Fruit fly (Drosophila melanogaster) whole organism, embryonic: ENCODE data around the gene unc-119.

Experiments
- Adf1 ChIP-seq: fragments of 200-800 bp; sonication (Bioruptor generic); IDR thresholded peaks from 2 replicates; pipeline ENCODE4 v1.3.6; 2022; ENCODE audit warnings: missing biosample characterization, missing genetic modification characterization
- B-H1 ChIP-seq: fragments of 200-800 bp; sonication (Bioruptor generic); IDR thresholded peaks from 3 replicates; pipeline ENCODE4 v1.3.6; 2022; ENCODE audit warnings: missing biosample characterization, missing genetic modification characterization
- CG10209 ChIP-seq: fragments of 200-800 bp; sonication (Bioruptor generic); optimal IDR thresholded peaks from 3 replicates; lab custom pipeline; 2017; ENCODE audit warnings: missing biosample characterization, mild to moderate bottlenecking, missing genetic modification characterization, missing genetic modification reagents
- CG1024 ChIP-seq: fragments of 200-800 bp; sonication (Bioruptor generic); IDR thresholded peaks from 2 replicates; pipeline ENCODE4 v1.3.6; 2022; ENCODE audit warnings: missing biosample characterization, missing genetic modification characterization
- CG10267 ChIP-seq: fragments of 200-800 bp; sonication (Bioruptor generic); optimal IDR thresholded peaks from 2 replicates; lab custom pipeline; 2018; ENCODE audit warnings: missing biosample characterization, mild to moderate bottlenecking, missing genetic modification characterization, moderate library complexity
- CG10959 ChIP-seq: fragments of 200-800 bp; sonication (Bioruptor generic); IDR thresholded peaks from 2 replicates; pipeline ENCODE4 v1.3.6; 2022; ENCODE audit warnings: missing biosample characterization, missing genetic modification characterization
- CG12155 ChIP-seq: fragments of 200-800 bp; sonication (Bioruptor generic); optimal IDR thresholded peaks from 3 replicates; lab custom pipeline; 2016; ENCODE audit warnings: missing biosample characterization, missing genetic modification characterization
- CG12391 ChIP-seq: fragments of 200-800 bp; sonication (Bioruptor generic); optimal IDR thresholded peaks from 3 replicates; lab custom pipeline; 2018; ENCODE audit warnings: missing biosample characterization, mild to moderate bottlenecking, missing genetic modification characterization, moderate library complexity
- CG12659 ChIP-seq: fragments of 200-800 bp; sonication (Bioruptor generic); optimal IDR thresholded peaks from 3 replicates; lab custom pipeline; 2017; ENCODE audit warnings: mild to moderate bottlenecking, missing biosample characterization, missing genetic modification reagents, missing genetic modification characterization
- CG13775 ChIP-seq: fragments of 200-800 bp; sonication (Bioruptor generic); optimal IDR thresholded peaks from 3 replicates; lab custom pipeline; 2017; ENCODE audit warnings: missing biosample characterization, mild to moderate bottlenecking, missing genetic modification characterization
- CG15073 ChIP-seq: fragments of 200-800 bp; sonication (Bioruptor generic); optimal IDR thresholded peaks from 2 replicates; lab custom pipeline; 2016; ENCODE audit warnings: missing biosample characterization, missing genetic modification characterization
- CG1602 ChIP-seq: fragments of 200-800 bp; sonication (Bioruptor generic); optimal IDR thresholded peaks from 3 replicates; lab custom pipeline; 2016; ENCODE audit warnings: missing biosample characterization, missing genetic modification characterization
- CG2120 ChIP-seq: fragments of 200-800 bp; sonication (Bioruptor generic); optimal IDR thresholded peaks from 3 replicates; lab custom pipeline; 2016; ENCODE audit warnings: missing biosample characterization, missing genetic modification characterization
- CG32772 ChIP-seq: fragments of 200-800 bp; sonication (Bioruptor generic); IDR thresholded peaks from 2 replicates; pipeline ENCODE4 v1.3.6; 2022; ENCODE audit warnings: missing biosample characterization, missing genetic modification characterization
- CG43689 ChIP-seq: fragments of 200-800 bp; sonication (Bioruptor generic); IDR thresholded peaks from 2 replicates; pipeline ENCODE4 v1.3.6; 2022; ENCODE audit warnings: missing biosample characterization, missing genetic modification characterization
- CG6175 ChIP-seq: fragments of 200-800 bp; sonication (Bioruptor generic); IDR thresholded peaks from 3 replicates; pipeline ENCODE4 v1.3.6; 2022; ENCODE audit warnings: missing biosample characterization, missing genetic modification characterization
- CG9932 ChIP-seq: fragments of 200-800 bp; sonication (Bioruptor generic); IDR thresholded peaks from 2 replicates; pipeline ENCODE4 v1.3.6; 2022; ENCODE audit warnings: missing biosample characterization, missing genetic modification characterization
- D ChIP-seq, 2 experiments: fragments of 200-800 bp in 1 of 2; fragments of >200 bp in 1 of 2; sonication (Bioruptor generic) in 1 of 2; optimal IDR thresholded peaks; 2 replicates in 1 of 2; 3 replicates in 1 of 2; lab custom pipeline; 2017; ENCODE audit warnings: mild to moderate bottlenecking in 1 of 2, missing biosample characterization in 1 of 2, missing genetic modification characterization in 1 of 2, missing genetic modification reagents in 1 of 2
- Gsc ChIP-seq: fragments of 200-800 bp; sonication (Bioruptor generic); IDR thresholded peaks from 2 replicates; pipeline ENCODE4 v1.3.6; 2022; ENCODE audit warnings: missing biosample characterization, missing genetic modification characterization
- HLH3B ChIP-seq: fragments of 200-800 bp; sonication (Bioruptor generic); IDR thresholded peaks from 2 replicates; pipeline ENCODE4 v1.3.6; 2022; ENCODE audit warnings: missing biosample characterization, missing genetic modification characterization
- Hr3 ChIP-seq: fragments of 200-800 bp; sonication (Bioruptor generic); optimal IDR thresholded peaks from 3 replicates; lab custom pipeline; 2016; ENCODE audit warnings: missing biosample characterization, missing genetic modification characterization
- Lim3 ChIP-seq: fragments of 200-800 bp; sonication (Bioruptor generic); IDR thresholded peaks from 2 replicates; pipeline ENCODE4 v1.3.6; 2022; ENCODE audit warnings: missing biosample characterization, missing genetic modification characterization
- Neu2 ChIP-seq: fragments of 200-800 bp; sonication (Bioruptor generic); optimal IDR thresholded peaks from 3 replicates; lab custom pipeline; 2016; ENCODE audit warnings: missing biosample characterization, missing genetic modification characterization, borderline replicate concordance
- Pdp1 ChIP-seq, 2 experiments: fragments of 200-800 bp; sonication (Bioruptor generic); optimal IDR thresholded peaks; 3 replicates each; lab custom pipeline; 2016; ENCODE audit warnings: missing biosample characterization in 2 of 2, missing genetic modification characterization in 2 of 2, mild to moderate bottlenecking in 1 of 2, moderate library complexity in 1 of 2
- Rx ChIP-seq: fragments of 200-800 bp; sonication (Bioruptor generic); IDR thresholded peaks from 2 replicates; pipeline ENCODE4 v1.3.6; 2022; ENCODE audit warnings: missing biosample characterization, missing genetic modification characterization
- ab ChIP-seq: fragments of 200-800 bp; sonication (Bioruptor generic); optimal IDR thresholded peaks from 2 replicates; lab custom pipeline; 2016; ENCODE audit warnings: missing biosample characterization, missing genetic modification characterization
- chinmo ChIP-seq: fragments of 200-800 bp; sonication (Bioruptor generic); IDR thresholded peaks from 4 replicates; pipeline ENCODE4 v1.3.6; 2022; ENCODE audit warnings: missing biosample characterization, missing genetic modification characterization; ENCODE audit not compliant: partially characterized antibody
- dmrt11E ChIP-seq: fragments of 200-800 bp; sonication (Bioruptor generic); optimal IDR thresholded peaks from 3 replicates; lab custom pipeline; 2018; ENCODE audit warnings: missing biosample characterization, mild to moderate bottlenecking, missing genetic modification characterization, moderate library complexity
- dysf ChIP-seq: fragments of 200-800 bp; sonication (Bioruptor generic); IDR thresholded peaks from 3 replicates; pipeline ENCODE4 v1.3.6; 2022; ENCODE audit warnings: missing biosample characterization, missing genetic modification characterization
- eyg ChIP-seq: fragments of 200-800 bp; sonication (Bioruptor generic); optimal IDR thresholded peaks from 3 replicates; lab custom pipeline; 2016; ENCODE audit warnings: missing biosample characterization, missing genetic modification characterization
- fd3F ChIP-seq: fragments of 200-800 bp; sonication (Bioruptor generic); optimal IDR thresholded peaks from 2 replicates; lab custom pipeline; 2018; ENCODE audit warnings: missing biosample characterization, mild to moderate bottlenecking, missing genetic modification characterization, moderate library complexity
- gce ChIP-seq: fragments of 200-800 bp; sonication (Bioruptor generic); IDR thresholded peaks from 3 replicates; pipeline ENCODE4 v1.3.6; 2022; ENCODE audit warnings: missing biosample characterization, missing genetic modification characterization
- grn ChIP-seq: fragments of 200-800 bp; sonication (Bioruptor generic); optimal IDR thresholded peaks from 3 replicates; lab custom pipeline; 2017; ENCODE audit warnings: missing biosample characterization, missing genetic modification characterization
- knrl ChIP-seq: fragments of 200-800 bp; sonication (Bioruptor generic); IDR thresholded peaks from 3 replicates; pipeline ENCODE4 v1.3.6; 2022; ENCODE audit warnings: missing biosample characterization, missing genetic modification characterization; ENCODE audit not compliant: partially characterized antibody
- pho ChIP-seq: fragments of 200-800 bp; sonication (Bioruptor generic); optimal IDR thresholded peaks from 2 replicates; lab custom pipeline; 2016; ENCODE audit warnings: missing biosample characterization, missing genetic modification characterization
- rib ChIP-seq: fragments of 200-800 bp; sonication (Bioruptor generic); IDR thresholded peaks from 2 replicates; pipeline ENCODE4 v1.3.6; 2022; ENCODE audit warnings: missing biosample characterization, missing genetic modification characterization
- row ChIP-seq: fragments of 200-800 bp; sonication (Bioruptor generic); IDR thresholded peaks from 3 replicates; pipeline ENCODE4 v1.3.6; 2022; ENCODE audit warnings: missing biosample characterization, missing genetic modification characterization
- run ChIP-seq: fragments of 200-800 bp; sonication (Bioruptor generic); optimal IDR thresholded peaks from 3 replicates; lab custom pipeline; 2018; ENCODE audit warnings: missing biosample characterization, mild to moderate bottlenecking, missing genetic modification characterization
- sc ChIP-seq, 3 experiments: fragments of >200 bp in 2 of 3; fragments of 200-800 bp in 1 of 3; sonication (Bioruptor generic) in 1 of 3; optimal IDR thresholded peaks; 2 replicates in 2 of 3; 3 replicates in 1 of 3; lab custom pipeline; 2017; ENCODE audit warnings: mild to moderate bottlenecking in 1 of 3, missing biosample characterization in 1 of 3, missing genetic modification characterization in 1 of 3, missing genetic modification reagents in 1 of 3
- seq ChIP-seq: fragments of 200-800 bp; sonication (Bioruptor generic); IDR thresholded peaks from 2 replicates; pipeline ENCODE4 v1.3.6; 2022; ENCODE audit warnings: missing biosample characterization, missing genetic modification characterization
- sima ChIP-seq: fragments of 200-800 bp; sonication (Bioruptor generic); optimal IDR thresholded peaks from 2 replicates; lab custom pipeline; 2016; ENCODE audit warnings: missing biosample characterization, missing genetic modification characterization
- slbo ChIP-seq: fragments of 200-800 bp; sonication (Bioruptor generic); IDR thresholded peaks from 2 replicates; pipeline ENCODE4 v1.3.6; 2022; ENCODE audit warnings: missing biosample characterization, missing genetic modification characterization
- stc ChIP-seq: fragments of 200-800 bp; sonication (Bioruptor generic); IDR thresholded peaks from 2 replicates; pipeline ENCODE4 v1.3.6; 2022; ENCODE audit warnings: missing biosample characterization, missing genetic modification characterization
- sug ChIP-seq: fragments of 200-800 bp; optimal IDR thresholded peaks from 2 replicates; lab custom pipeline; 2019; ENCODE audit warnings: missing biosample characterization, mild to moderate bottlenecking, missing genetic modification characterization, moderate library complexity
- tgo ChIP-seq: fragments of 200-800 bp; sonication (Bioruptor generic); IDR thresholded peaks from 3 replicates; pipeline ENCODE4 v1.3.6; 2022; ENCODE audit warnings: missing biosample characterization, missing genetic modification characterization
- unc-4 ChIP-seq: fragments of 200-800 bp; sonication (Bioruptor generic); IDR thresholded peaks from 2 replicates; pipeline ENCODE4 v1.3.6; 2022; ENCODE audit warnings: missing biosample characterization, missing genetic modification characterization; ENCODE audit not compliant: partially characterized antibody
- zf30C ChIP-seq: fragments of 200-800 bp; sonication (Bioruptor generic); optimal IDR thresholded peaks from 3 replicates; lab custom pipeline; 2018; ENCODE audit warnings: missing biosample characterization, mild to moderate bottlenecking, missing genetic modification characterization

The unc-119 gene

DNA sequence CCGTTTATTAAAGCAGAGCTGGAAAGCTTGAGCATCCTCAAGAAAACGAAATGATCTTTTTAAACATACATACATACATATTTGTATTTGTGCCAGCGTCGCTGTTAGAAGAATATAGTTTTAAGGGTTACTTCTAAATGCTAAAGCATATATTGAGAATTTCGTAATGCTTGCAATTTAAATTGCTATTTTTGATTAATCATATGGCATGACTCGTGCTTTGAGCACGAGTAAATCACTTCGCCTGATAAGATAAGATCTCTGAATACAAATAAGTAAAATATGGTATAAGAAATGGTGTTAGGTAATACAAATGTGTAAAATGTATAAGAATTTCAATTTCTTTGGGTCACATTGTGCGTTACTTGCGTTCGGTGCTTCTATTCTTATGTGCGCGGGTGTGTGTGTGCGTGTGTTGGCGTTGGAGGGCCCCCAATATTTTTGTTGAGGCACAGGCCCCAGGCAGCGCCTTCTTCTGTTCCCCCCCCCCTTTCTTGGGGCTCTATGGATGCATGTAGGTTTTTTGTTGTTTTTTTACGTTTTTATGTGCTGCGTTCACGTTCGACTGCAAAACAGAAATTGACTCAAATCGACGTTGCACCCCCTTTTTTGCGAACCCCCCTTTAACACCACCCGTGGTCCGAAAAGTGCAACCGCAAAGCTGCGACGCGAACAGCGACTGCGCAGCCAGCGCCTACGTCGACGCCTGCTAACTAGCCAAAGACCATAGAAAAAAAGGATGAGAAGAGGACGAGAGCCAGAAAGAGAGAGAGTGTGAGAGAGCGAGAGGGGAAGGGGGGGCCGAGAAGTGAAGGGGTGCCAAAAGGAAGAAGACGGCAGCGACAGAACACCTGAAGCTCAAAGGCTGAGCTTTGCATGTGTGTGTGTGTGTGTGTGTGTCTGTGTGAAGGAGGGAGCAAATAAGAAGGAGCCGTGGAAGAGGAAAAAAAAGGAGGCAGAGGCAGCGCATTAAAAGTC is 10.5 kb upstream of the unc-119 start (continued):
- TF ChIP-seq rib (GFP tag; lab: Robert Waterston, UW) (no peak), dmrt11E (peak; percentile 74), sug (no peak), slbo (GFP tag; lab: Robert Waterston, UW) (peak; percentile 20; the same call in 1 of the 2 replicates), Lim3 (GFP tag; lab: Robert Waterston, UW) (no peak), CG12659 (GFP tag; lab: Kevin White, UChicago) (peak; percentile 60), row (peak; percentile 58), CG12391 (tag; lab: Kevin White, UChicago) (peak; percentile 67), seq (GFP tag; lab: Robert Waterston, UW) (no peak; the same call in 1 of the 2 replicates), CG1024 (GFP tag; lab: Robert Waterston, UW) (no peak), CG10959 (GFP tag; lab: Robert Waterston, UW) (peak; percentile 32; the same call in 1 of the 2 replicates), pho (GFP tag; lab: Kevin White, UChicago) (no peak), CG15073 (peak; percentile 27), CG1602 (GFP tag; lab: Kevin White, UChicago) (peak; percentile 43), grn (GFP tag; lab: Kevin White, UChicago) (no peak), Adf1 (peak; percentile 60), chinmo (GFP tag; lab: Robert Waterston, UW) (no peak), sc (optimal IDR thresholded peaks at IDR 0.05; lab: Kevin White, UChicago) (no peak), sc (GFP tag; optimal IDR thresholded peaks at IDR 0.05; lab: Kevin White, UChicago) (peak; percentile 55), CG13775 (peak; percentile 50), unc-4 (no peak), CG10267 (tag; lab: Kevin White, UChicago) (peak; percentile 46), gce (GFP tag; lab: Robert Waterston, UW) (peak; percentile 67; the same call in 1 of the 3 replicates), CG2120 (GFP tag; lab: Kevin White, UChicago) (peak; percentile 29), CG10209 (GFP tag; lab: Kevin White, UChicago) (peak; percentile 63), CG12155 (GFP tag; lab: Kevin White, UChicago) (no peak), ab (no peak), zf30C (GFP tag; lab: Kevin White, UChicago) (no peak), CG43689 (GFP tag; lab: Robert Waterston, UW) (no peak), stc (GFP tag; lab: Robert Waterston, UW) (peak; percentile 35; the same call in 1 of the 2 replicates), CG9932 (GFP tag; lab: Robert Waterston, UW) (no peak), eyg (GFP tag; lab: Kevin White, UChicago) (no peak), fd3F (GFP tag; lab: Kevin White, UChicago) (peak; percentile 4), Pdp1 (GFP tag; optimal IDR thresholded peaks at IDR 0.05; lab: Kevin White, UChicago) (peak; percentile 45 to 56), CG6175 (no peak), Hr3 (GFP tag; lab: Kevin White, UChicago) (peak; percentile 56), knrl (no peak), HLH3B (GFP tag; lab: Robert Waterston, UW) (0 out of 2 replicates have a peak, but pooled peaks have one; percentile 46), tgo (GFP tag; lab: Robert Waterston, UW) (peak; percentile 27; the same call in 1 of the 3 replicates), B-H1 (GFP tag; lab: Robert Waterston, UW) (no peak), D (optimal IDR thresholded peaks at IDR 0.05; lab: Kevin White, UChicago) (no peak), D (GFP tag; optimal IDR thresholded peaks at IDR 0.05; lab: Kevin White, UChicago) (peak; percentile 77), CG32772 (GFP tag; lab: Robert Waterston, UW) (peak; percentile 39; the same call in 1 of the 2 replicates), Neu2 (GFP tag; lab: Kevin White, UChicago) (no peak), dysf (GFP tag; lab: Robert Waterston, UW) (peak; percentile 20; the same call in 1 of the 3 replicates), run (tag; lab: Kevin White, UChicago) (peak; percentile 8), Gsc (GFP tag; lab: Robert Waterston, UW) (no peak), sima (GFP tag; lab: Kevin White, UChicago) (no peak), Rx (GFP tag; lab: Robert Waterston, UW) (peak; percentile 34; the same call in 1 of the 2 replicates)
